Worm (Caenorhabditis elegans): ENCODE measurements around the gene sdz-24.
A peak's percentile ranks its signal among the peaks of the same experiment; 100 is the strongest.

The sdz-24 gene

DNA sequence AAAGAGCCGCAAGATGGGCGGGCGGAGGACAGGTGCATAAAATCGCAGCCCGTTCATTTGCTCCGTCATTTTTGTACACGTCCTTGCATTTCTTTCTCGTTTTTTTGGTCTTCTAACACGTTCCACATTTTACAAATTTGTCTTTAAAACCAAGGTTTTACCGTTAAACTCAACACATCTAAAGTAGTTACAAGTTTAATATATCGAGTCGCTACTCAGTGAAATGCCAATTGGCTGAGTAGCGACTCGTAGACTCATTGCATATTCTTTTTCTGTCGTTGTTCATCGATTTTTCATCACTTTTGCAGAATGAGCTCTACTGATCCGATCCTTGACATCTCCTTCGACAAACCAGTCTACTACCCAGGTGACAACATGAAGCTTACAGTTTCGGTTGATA lies 31.3 kb upstream of the sdz-24 start, which contains the start of gene arrd-1:
TSS of gene arrd-1 (plus strand) at position 301 of the 400 bp plus-strand sequence.
- TF ChIP-seq efl-1 (optimal IDR thresholded peaks at IDR 0.05) (no peak), efl-1 (GFP tag; optimal IDR thresholded peaks at IDR 0.05 in 1 of 2) (peak in 1 of 2 experiments; percentile 3), lin-35 (GFP tag; optimal IDR thresholded peaks at IDR 0.05) (no peak)

DNA sequence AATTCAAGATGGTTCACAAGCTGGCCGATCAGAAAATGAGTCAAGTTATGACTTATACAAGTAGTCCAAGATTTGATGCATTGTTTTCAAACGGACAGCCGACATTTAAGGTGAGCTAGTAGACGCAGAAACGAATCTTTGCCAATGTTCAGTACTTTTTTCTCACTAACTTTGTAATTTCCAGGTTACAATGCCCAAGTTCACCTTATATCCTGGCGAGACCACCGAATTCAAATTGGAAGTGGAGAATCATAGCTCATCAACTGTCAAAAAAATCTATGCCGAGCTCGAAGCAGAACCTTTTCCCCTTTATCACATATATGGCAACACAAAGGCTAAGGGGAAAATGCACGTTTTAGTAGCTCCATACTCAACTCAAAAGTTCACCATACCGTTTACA lies 30.6 kb upstream of the sdz-24 start:
- TF ChIP-seq aly-2 (tag; optimal IDR thresholded peaks at IDR 0.05), result no peak
- no peak for TF ChIP-seq nhr-237 (tag; optimal IDR thresholded peaks at IDR 0.05)
- TF ChIP-seq fos-1 (tag; optimal IDR thresholded peaks at IDR 0.05), result no peak
- TF ChIP-seq lin-39 (tag; optimal IDR thresholded peaks at IDR 0.05), result no peak
- no peak for TF ChIP-seq vab-15 (tag; optimal IDR thresholded peaks at IDR 0.05)
- no peak for TF ChIP-seq snpc-4 (tag; optimal IDR thresholded peaks at IDR 0.05)

DNA sequence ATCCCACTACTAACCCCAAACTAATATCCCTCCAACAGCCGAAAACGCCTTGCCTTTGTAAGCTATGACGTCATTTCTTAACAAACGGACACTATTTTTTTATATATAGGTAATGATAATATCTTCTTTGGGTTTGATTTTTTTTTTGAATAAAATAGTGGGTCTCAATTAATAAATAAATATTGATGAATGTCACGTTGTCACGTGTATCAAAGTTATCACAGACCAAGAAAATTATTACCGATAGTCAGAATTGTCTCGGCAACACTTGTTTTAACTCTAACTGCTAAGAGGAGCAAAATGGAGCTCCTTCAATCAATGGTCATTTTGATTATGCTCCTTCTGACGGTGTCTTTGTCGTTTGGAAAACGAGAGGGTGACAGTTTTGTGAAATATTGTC lies 24.5 kb upstream of the sdz-24 start, which contains the start of gene T04B8.1:
TSS of gene T04B8.1 (plus strand) at position 301 of the 400 bp plus-strand sequence.
- TF ChIP-seq tbx-2 (tag; optimal IDR thresholded peaks at IDR 0.05), result no peak
- no peak for TF ChIP-seq unc-98 (GFP tag; IDR thresholded peaks at IDR 0.05)
- TF ChIP-seq blmp-1 (tag; optimal IDR thresholded peaks at IDR 0.05), result no peak
- TF ChIP-seq mab-9 (GFP tag; IDR thresholded peaks at IDR 0.05), result no peak
- TF ChIP-seq jun-1 (tag; optimal IDR thresholded peaks at IDR 0.05), result no peak
- TF ChIP-seq Y116A8C.19 (tag; optimal IDR thresholded peaks at IDR 0.05; ENCODE audit: borderline replicate concordance), result no peak
- no peak for TF ChIP-seq xbp-1 (tag; optimal IDR thresholded peaks at IDR 0.05)
- TF ChIP-seq zag-1 (tag; optimal IDR thresholded peaks at IDR 0.05), result no peak
- TF ChIP-seq sptf-1 (tag; optimal IDR thresholded peaks at IDR 0.05), result no peak
- no peak for TF ChIP-seq aha-1 (tag; optimal IDR thresholded peaks at IDR 0.05)

DNA sequence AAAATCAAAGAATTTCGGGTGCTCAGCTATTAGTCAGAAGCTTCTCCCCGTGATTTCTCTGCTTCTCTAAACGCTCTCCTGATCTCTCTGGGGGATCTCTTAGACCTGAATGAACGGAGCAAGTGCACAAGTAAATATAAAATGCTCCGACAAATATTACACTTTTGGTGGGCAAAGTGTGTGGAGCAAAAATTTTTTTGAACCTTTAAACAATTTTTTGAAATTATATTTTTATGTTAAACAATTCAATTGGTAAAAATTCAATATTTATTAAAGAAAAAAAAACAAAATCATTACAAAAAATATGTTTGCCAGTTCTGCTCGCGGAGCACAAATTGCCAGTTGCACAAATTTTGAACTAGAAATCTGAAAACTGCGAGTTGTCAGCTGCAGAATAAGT lies 19.0 kb upstream of the sdz-24 start, which contains the start of gene K07E8.6:
TSS of gene K07E8.6 (minus strand) at position 101 of the 400 bp plus-strand sequence.
- no peak for TF ChIP-seq nhr-47 (tag; optimal IDR thresholded peaks at IDR 0.05)
- no peak for TF ChIP-seq lin-13 (GFP tag; optimal IDR thresholded peaks at IDR 0.05)
- no peak for TF ChIP-seq zag-1 (tag; optimal IDR thresholded peaks at IDR 0.05)
- no peak for TF ChIP-seq hpl-2 (GFP tag; optimal IDR thresholded peaks at IDR 0.05)
- no peak for TF ChIP-seq snpc-4 (tag; optimal IDR thresholded peaks at IDR 0.05)
- TF ChIP-seq egl-13 (tag; optimal IDR thresholded peaks at IDR 0.05), result no peak
- no peak for TF ChIP-seq mep-1 (tag; optimal IDR thresholded peaks at IDR 0.05)
- TF ChIP-seq nhr-84 (tag; optimal IDR thresholded peaks at IDR 0.05), result no peak
- no peak for TF ChIP-seq hlh-17 (GFP tag; optimal IDR thresholded peaks at IDR 0.05; ENCODE audit: borderline replicate concordance)
- TF ChIP-seq C34B4.2 (tag; optimal IDR thresholded peaks at IDR 0.05), result no peak
- TF ChIP-seq aly-2 (tag; optimal IDR thresholded peaks at IDR 0.05), result no peak
- TF ChIP-seq hlh-4 (tag; optimal IDR thresholded peaks at IDR 0.05), result no peak
- TF ChIP-seq irx-1 (tag; optimal IDR thresholded peaks at IDR 0.05), result no peak
- no peak for TF ChIP-seq nhr-12 (tag; optimal IDR thresholded peaks at IDR 0.05)
- TF ChIP-seq nhr-19 (GFP tag; conservative IDR thresholded peaks at IDR 0.05), result no peak
- no peak for TF ChIP-seq ceh-90 (tag; optimal IDR thresholded peaks at IDR 0.05)
- TF ChIP-seq lsy-2 (tag; optimal IDR thresholded peaks at IDR 0.05), result no peak
- TF ChIP-seq unc-86 (tag; optimal IDR thresholded peaks at IDR 0.05), result no peak

DNA sequence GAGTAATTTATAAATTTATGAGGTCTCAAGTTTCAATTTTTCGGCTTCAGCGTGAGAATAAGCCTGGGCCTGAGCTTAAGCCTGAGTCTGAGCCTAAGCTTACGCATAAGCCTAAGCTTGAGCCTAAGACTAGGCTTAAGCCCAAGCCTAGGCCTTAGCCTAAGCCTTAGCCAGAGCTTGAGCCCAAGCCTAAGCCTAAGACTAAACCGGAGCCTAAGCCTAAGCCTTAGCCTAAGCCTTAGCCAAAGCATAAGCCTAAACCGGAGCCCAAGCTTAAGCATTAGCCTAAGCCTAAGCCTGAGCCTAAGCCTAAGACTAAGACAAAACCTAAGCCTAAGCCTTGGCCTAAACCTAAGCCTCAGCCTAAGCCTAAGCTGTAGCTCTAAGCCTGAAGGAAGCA lies 14.7 kb upstream of the sdz-24 start:
- no peak for TF ChIP-seq unc-30 (tag; optimal IDR thresholded peaks at IDR 0.05)
- no peak for TF ChIP-seq hpl-2 (GFP tag; optimal IDR thresholded peaks at IDR 0.05)
- TF ChIP-seq elt-3 (tag; optimal IDR thresholded peaks at IDR 0.05), result no peak
- TF ChIP-seq nhr-47 (tag; optimal IDR thresholded peaks at IDR 0.05), result no peak
- TF ChIP-seq mep-1 (tag; optimal IDR thresholded peaks at IDR 0.05), result no peak
- no peak for TF ChIP-seq ama-1 (optimal IDR thresholded peaks at IDR 0.05)
- no peak for TF ChIP-seq mef-2 (tag; optimal IDR thresholded peaks at IDR 0.05)
- no peak for TF ChIP-seq mdl-1 (tag; optimal IDR thresholded peaks at IDR 0.05)
- no peak for TF ChIP-seq nhr-11 (tag; optimal IDR thresholded peaks at IDR 0.05)
- TF ChIP-seq lin-39 (tag; optimal IDR thresholded peaks at IDR 0.05), result no peak
